Fruit fly (Drosophila melanogaster): ENCODE measurements around the gene CG8852.

Gene CG8852

dm6 chr2L:3507209-3508164 is 17.4 kb upstream of the CG8852 start, which contains the start of gene tim (continued):
- TF ChIP-seq mam (GFP tag; optimal IDR thresholded peaks at IDR 0.05) (no peak), CG15601 (tag; optimal IDR thresholded peaks at IDR 0.05) (no peak), chm (GFP tag; IDR thresholded peaks at IDR 0.05) (no peak), sd (tag; optimal IDR thresholded peaks at IDR 0.05) (no peak), gcm2 (GFP tag; optimal IDR thresholded peaks at IDR 0.05) (no peak), CG1832 (GFP tag; optimal IDR thresholded peaks at IDR 0.05) (peak; percentile 59), Xbp1 (GFP tag; optimal IDR thresholded peaks at IDR 0.05) (peak; percentile 22), CG30403 (GFP tag; optimal IDR thresholded peaks at IDR 0.05) (peak; percentile 57), sens-2 (GFP tag; IDR thresholded peaks at IDR 0.05) (no peak), Deaf1 (tag; optimal IDR thresholded peaks at IDR 0.05) (peak; percentile 72), dmrt11E (tag; optimal IDR thresholded peaks at IDR 0.05) (no peak), MBD-R2 (GFP tag; IDR thresholded peaks at IDR 0.05) (no peak; the same call in 1 of the 2 replicates), CG9797 (GFP tag; optimal IDR thresholded peaks at IDR 0.05) (no peak), CG6854 (GFP tag; optimal IDR thresholded peaks at IDR 0.05) (no peak), ara (GFP tag; IDR thresholded peaks at IDR 0.05) (0 out of 2 replicates have a peak, but pooled peaks have one; percentile 25), H2.0 (GFP tag; IDR thresholded peaks at IDR 0.05) (no peak), MESR4 (GFP tag; optimal IDR thresholded peaks at IDR 0.05) (no peak), CG10147 (GFP tag; optimal IDR thresholded peaks at IDR 0.05) (no peak), CG17802 (tag; optimal IDR thresholded peaks at IDR 0.05) (no peak), twi (tag; optimal IDR thresholded peaks at IDR 0.05) (no peak), nerfin-2 (GFP tag; IDR thresholded peaks at IDR 0.05; ENCODE audit: partially characterized antibody) (no peak), NK7.1 (GFP tag; optimal IDR thresholded peaks at IDR 0.05) (no peak), HLH3B (GFP tag; IDR thresholded peaks at IDR 0.05) (0 out of 2 replicates have a peak, but pooled peaks have one; percentile 42), sim (GFP tag; IDR thresholded peaks at IDR 0.05) (no peak), cg (GFP tag; optimal IDR thresholded peaks at IDR 0.05) (peak; percentile 77), Rfx (GFP tag; IDR thresholded peaks at IDR 0.05) (0 out of 2 replicates have a peak, but pooled peaks have one; percentile 16), Oli (tag; optimal IDR thresholded peaks at IDR 0.05) (peak; percentile 26), Ptx1 (GFP tag; IDR thresholded peaks at IDR 0.05) (peak; percentile 62; the same call in 1 of the 2 replicates), Hsf (GFP tag; optimal IDR thresholded peaks at IDR 0.05) (no peak), amos (GFP tag; IDR thresholded peaks at IDR 0.05; ENCODE audit: partially characterized antibody) (no peak), CG1024 (GFP tag; IDR thresholded peaks at IDR 0.05) (no peak), B-H2 (GFP tag; optimal IDR thresholded peaks at IDR 0.05) (no peak), CG7928 (GFP tag; optimal IDR thresholded peaks at IDR 0.05) (no peak), sqz (GFP tag; optimal IDR thresholded peaks at IDR 0.05) (no peak), fd96Cb (tag; optimal IDR thresholded peaks at IDR 0.05) (peak; percentile 47), CG2202 (tag; optimal IDR thresholded peaks at IDR 0.05) (no peak), bbx (GFP tag; IDR thresholded peaks at IDR 0.05; ENCODE audit: partially characterized antibody) (peak; percentile 57), Blimp-1 (GFP tag; optimal IDR thresholded peaks at IDR 0.05) (peak; percentile 50), CG10959 (GFP tag; IDR thresholded peaks at IDR 0.05) (no peak), CG3065 (GFP tag; optimal IDR thresholded peaks at IDR 0.05) (no peak), CG11695 (GFP tag; IDR thresholded peaks at IDR 0.05) (no peak), bowl (GFP tag; IDR thresholded peaks at IDR 0.05) (no peak; the same call in 1 of the 2 replicates), grau (tag; optimal IDR thresholded peaks at IDR 0.05) (peak; percentile 56), otp (GFP tag; IDR thresholded peaks at IDR 0.05) (no peak), Med (GFP tag) (peak; percentile 29), NC2β (GFP tag; optimal IDR thresholded peaks at IDR 0.05) (no peak), CG11085 (GFP tag; IDR thresholded peaks at IDR 0.05) (no peak), so (GFP tag; IDR thresholded peaks at IDR 0.05) (no peak), CG18476 (GFP tag; optimal IDR thresholded peaks at IDR 0.05) (no peak)

Measured in whole organism, embryonic.